Worm (Caenorhabditis elegans) whole organism, mixed stage, embryonic: ENCODE results near the gene rsf-1.

ENCODE experiments used
- M03D4.4 ChIP-seq: sonication (generic microtip); optimal IDR thresholded peaks from 2 replicates; lab custom pipeline; 2017; ENCODE audit warnings: mild to moderate bottlenecking, missing genetic modification characterization, missing compliant biosample characterization
- bed-3 ChIP-seq: fragments of 200-800 bp; sonication (Bioruptor generic); optimal IDR thresholded peaks from 3 replicates; lab custom pipeline; 2018; ENCODE audit warnings: mild to moderate bottlenecking, missing genetic modification characterization, moderate library complexity, missing compliant biosample characterization
- blmp-1 ChIP-seq: fragments of 150-350 bp; optimal IDR thresholded peaks from 2 replicates; lab custom pipeline; 2014; ENCODE audit warnings: missing biosample characterization, missing genetic modification characterization
- ceh-39 ChIP-seq: fragments of 150-350 bp; optimal IDR thresholded peaks from 2 replicates; lab custom pipeline; 2014; ENCODE audit warnings: missing biosample characterization, missing genetic modification characterization
- ceh-43 ChIP-seq: fragments of 200-800 bp; sonication (Bioruptor generic); optimal IDR thresholded peaks from 2 replicates; lab custom pipeline; 2018; ENCODE audit warnings: mild to moderate bottlenecking, missing genetic modification characterization, moderate library complexity, missing compliant biosample characterization
- ceh-83 ChIP-seq: fragments of 200-800 bp; sonication (Bioruptor generic); optimal IDR thresholded peaks from 2 replicates; lab custom pipeline; 2018; ENCODE audit warnings: mild to moderate bottlenecking, missing genetic modification characterization, missing compliant biosample characterization
- ces-1 ChIP-seq: fragments of 150-350 bp; optimal IDR thresholded peaks from 2 replicates; lab custom pipeline; 2014; ENCODE audit warnings: missing biosample characterization, missing genetic modification reagents, missing genetic modification characterization
- cnd-1 ChIP-seq: fragments of 200-800 bp; sonication (Bioruptor generic); optimal IDR thresholded peaks from 2 replicates; lab custom pipeline; 2018; ENCODE audit warnings: mild to moderate bottlenecking, missing genetic modification characterization, missing compliant biosample characterization
- drap-1 ChIP-seq: fragments of 200-800 bp; sonication (Bioruptor generic); optimal IDR thresholded peaks from 3 replicates; lab custom pipeline; 2018; ENCODE audit warnings: mild to moderate bottlenecking, missing genetic modification characterization, missing compliant biosample characterization
- elt-1 ChIP-seq: sonication (generic microtip); optimal IDR thresholded peaks from 2 replicates; lab custom pipeline; 2017; ENCODE audit warnings: missing genetic modification characterization, mild to moderate bottlenecking, missing compliant biosample characterization, antibody characterized with exemption, moderate library complexity, borderline replicate concordance; ENCODE audit not compliant: insufficient read depth
- elt-3 ChIP-seq: fragments of 150-350 bp; optimal IDR thresholded peaks from 2 replicates; lab custom pipeline; 2014; ENCODE audit warnings: missing biosample characterization, missing genetic modification characterization
- flh-1 ChIP-seq: fragments of 200-800 bp; sonication (Bioruptor generic); optimal IDR thresholded peaks from 2 replicates; lab custom pipeline; 2018; ENCODE audit warnings: mild to moderate bottlenecking, missing genetic modification characterization, moderate library complexity, missing compliant biosample characterization
- ham-2 ChIP-seq: fragments of 200-800 bp; sonication (Bioruptor generic); optimal IDR thresholded peaks from 2 replicates; lab custom pipeline; 2018; ENCODE audit warnings: mild to moderate bottlenecking, missing genetic modification characterization, missing compliant biosample characterization
- hlh-1 ChIP-seq: fragments of 150-350 bp; optimal IDR thresholded peaks from 2 replicates; lab custom pipeline; 2014; ENCODE audit warnings: missing biosample characterization, missing genetic modification reagents, missing genetic modification characterization
- lin-13 ChIP-seq: fragments of 150-350 bp; optimal IDR thresholded peaks from 2 replicates; lab custom pipeline; 2014; ENCODE audit warnings: missing biosample characterization, missing genetic modification characterization
- lin-32 ChIP-seq: fragments of 200-800 bp; sonication (Bioruptor generic); optimal IDR thresholded peaks from 2 replicates; lab custom pipeline; 2018; ENCODE audit warnings: mild to moderate bottlenecking, missing genetic modification characterization, missing compliant biosample characterization
- lsy-2 ChIP-seq: fragments of 150-350 bp; optimal IDR thresholded peaks from 2 replicates; lab custom pipeline; 2014; ENCODE audit warnings: missing biosample characterization, missing genetic modification characterization
- mab-5 ChIP-seq: fragments of 150-350 bp; optimal IDR thresholded peaks from 2 replicates; lab custom pipeline; 2014; ENCODE audit warnings: missing biosample characterization, missing genetic modification characterization
- mep-1 ChIP-seq: fragments of 150-350 bp; optimal IDR thresholded peaks from 2 replicates; lab custom pipeline; 2017; ENCODE audit warnings: missing biosample characterization, missing genetic modification reagents, missing genetic modification characterization, inconsistent platforms
- mls-2 ChIP-seq: sonication (generic microtip); optimal IDR thresholded peaks from 2 replicates; lab custom pipeline; 2016; ENCODE audit warnings: mild to moderate bottlenecking, missing genetic modification characterization, moderate library complexity, missing compliant biosample characterization
- nhr-2 ChIP-seq: fragments of 150-350 bp; optimal IDR thresholded peaks from 2 replicates; lab custom pipeline; 2014; ENCODE audit warnings: missing biosample characterization, missing genetic modification characterization
- nhr-237 ChIP-seq: fragments of 150-350 bp; optimal IDR thresholded peaks from 2 replicates; lab custom pipeline; 2014; ENCODE audit warnings: missing biosample characterization, missing genetic modification characterization
- nhr-28 ChIP-seq: fragments of 150-350 bp; optimal IDR thresholded peaks from 2 replicates; lab custom pipeline; 2014; ENCODE audit warnings: missing biosample characterization, missing genetic modification characterization
- nhr-76 ChIP-seq: sonication (generic microtip); optimal IDR thresholded peaks from 2 replicates; lab custom pipeline; 2017; ENCODE audit warnings: missing biosample characterization, missing genetic modification characterization
- sem-2 ChIP-seq: fragments of 200-800 bp; sonication (Bioruptor generic); optimal IDR thresholded peaks from 2 replicates; lab custom pipeline; 2018; ENCODE audit warnings: mild to moderate bottlenecking, missing genetic modification characterization, missing compliant biosample characterization
- snpc-4 ChIP-seq: fragments of 150-350 bp; optimal IDR thresholded peaks from 2 replicates; lab custom pipeline; 2014; ENCODE audit warnings: missing biosample characterization, missing genetic modification characterization
- sptf-1 ChIP-seq: sonication (generic microtip); optimal IDR thresholded peaks from 2 replicates; lab custom pipeline; 2017; ENCODE audit warnings: mild to moderate bottlenecking, missing genetic modification characterization, moderate library complexity, missing compliant biosample characterization
- tbx-8 ChIP-seq: fragments of 200-800 bp; sonication (Bioruptor generic); optimal IDR thresholded peaks from 2 replicates; lab custom pipeline; 2018; ENCODE audit warnings: mild to moderate bottlenecking, missing genetic modification characterization, moderate library complexity, missing compliant biosample characterization
- unc-120 ChIP-seq: sonication (generic microtip); optimal IDR thresholded peaks from 2 replicates; lab custom pipeline; 2017; ENCODE audit warnings: missing genetic modification characterization, missing compliant biosample characterization; ENCODE audit not compliant: poor library complexity, severe bottlenecking
- unc-39 ChIP-seq: fragments of 150-350 bp; optimal IDR thresholded peaks from 2 replicates; lab custom pipeline; 2014; ENCODE audit warnings: missing biosample characterization, missing genetic modification characterization
- unc-62 ChIP-seq: fragments of 150-350 bp; optimal IDR thresholded peaks from 2 replicates; lab custom pipeline; 2014; ENCODE audit warnings: missing biosample characterization, missing genetic modification reagents, missing genetic modification characterization
- zip-8 ChIP-seq: fragments of 150-350 bp; optimal IDR thresholded peaks from 2 replicates; lab custom pipeline; 2014; ENCODE audit warnings: missing biosample characterization, missing genetic modification characterization

Gene rsf-1

ce11 chrII:11297217-11297738 lies 8.9 kb upstream of the rsf-1 start, which contains the start of gene saps-1:
TSS of gene saps-1 (plus strand) at chrII:11297688.
- no peak for TF ChIP-seq nhr-28
- TF ChIP-seq zip-8 (tag; lab: Kevin White, UChicago): peak; percentile 80
- no peak for TF ChIP-seq M03D4.4 (tag; lab: Kevin White, UChicago)
- peak; percentile 21 for TF ChIP-seq nhr-237 (tag; lab: Kevin White, UChicago)
- TF ChIP-seq elt-3: no peak
- no peak for TF ChIP-seq hlh-1 (tag; lab: Kevin White, UChicago)
- TF ChIP-seq unc-62: no peak

ce11 chrII:11301059-11301458 lies 5.1 kb upstream of the rsf-1 start, which contains the start of gene raga-1:
TSS of gene raga-1 (plus strand) at chrII:11301359.
- no peak for TF ChIP-seq mls-2 (tag; lab: Kevin White, UChicago)
- TF ChIP-seq mep-1 (tag; lab: Kevin White, UChicago): no peak
- no peak for TF ChIP-seq elt-1
- TF ChIP-seq bed-3 (GFP tag; lab: Kevin White, UChicago): no peak
- no peak for TF ChIP-seq lin-13
- no peak for TF ChIP-seq zip-8 (tag; lab: Kevin White, UChicago)
- no peak for TF ChIP-seq ces-1
- no peak for TF ChIP-seq lsy-2 (tag; lab: Kevin White, UChicago)
- TF ChIP-seq sptf-1: no peak
- no peak for TF ChIP-seq sem-2
- TF ChIP-seq ceh-39 (tag; lab: Kevin White, UChicago): no peak
- no peak for TF ChIP-seq drap-1 (GFP tag; lab: Kevin White, UChicago)
- no peak for TF ChIP-seq tbx-8 (GFP tag; lab: Kevin White, UChicago)
- no peak for TF ChIP-seq blmp-1 (tag; lab: Kevin White, UChicago)
- no peak for TF ChIP-seq nhr-2

ce11 chrII:11302591-11302990 lies 3.6 kb upstream of the rsf-1 start, which contains the start of gene samp-1:
TSS of gene samp-1 (plus strand) at chrII:11302891.
- TF ChIP-seq lin-13 (no peak), lsy-2 (tag; lab: Kevin White, UChicago) (no peak), flh-1 (GFP tag; lab: Kevin White, UChicago) (no peak), blmp-1 (tag; lab: Kevin White, UChicago) (no peak), unc-62 (no peak), sptf-1 (no peak), bed-3 (GFP tag; lab: Kevin White, UChicago) (no peak), M03D4.4 (tag; lab: Kevin White, UChicago) (no peak), sem-2 (no peak), elt-1 (no peak), ceh-43 (no peak)

ce11 chrII:11307332-11307731 lies 1.1 kb downstream of the rsf-1 start:
- TF ChIP-seq lin-13: no peak
- TF ChIP-seq mab-5 (tag; lab: Kevin White, UChicago): no peak
- no peak for TF ChIP-seq mls-2 (tag; lab: Kevin White, UChicago)
- no peak for TF ChIP-seq mep-1 (tag; lab: Kevin White, UChicago)
- no peak for TF ChIP-seq M03D4.4 (tag; lab: Kevin White, UChicago)
- TF ChIP-seq ces-1: no peak
- TF ChIP-seq sptf-1: no peak
- TF ChIP-seq lin-32 (GFP tag; lab: Kevin White, UChicago): no peak
- no peak for TF ChIP-seq snpc-4 (tag; lab: Kevin White, UChicago)
- TF ChIP-seq unc-39 (tag; lab: Kevin White, UChicago): no peak
- TF ChIP-seq ham-2 (GFP tag; lab: Kevin White, UChicago): no peak
- no peak for TF ChIP-seq sem-2
- no peak for TF ChIP-seq blmp-1 (tag; lab: Kevin White, UChicago)
- TF ChIP-seq cnd-1 (tag; lab: Kevin White, UChicago): no peak
- TF ChIP-seq ceh-39 (tag; lab: Kevin White, UChicago): no peak
- TF ChIP-seq tbx-8 (GFP tag; lab: Kevin White, UChicago): no peak
- TF ChIP-seq nhr-76 (tag; lab: Kevin White, UChicago): no peak
- no peak for TF ChIP-seq ceh-43
- no peak for TF ChIP-seq unc-62

ce11 chrII:11307953-11308352 lies 1.8 kb downstream of the rsf-1 start:
- no peak for TF ChIP-seq ceh-83 (GFP tag; lab: Kevin White, UChicago)
- TF ChIP-seq unc-120 (tag; lab: Kevin White, UChicago): peak; percentile 23
- peak; percentile 5 for TF ChIP-seq unc-62
- no peak for TF ChIP-seq drap-1 (GFP tag; lab: Kevin White, UChicago)
- TF ChIP-seq, all 35 proteins: peak for 2
